Worm (Caenorhabditis elegans) whole organism, L2 larva: Measurements from ENCODE around the gene figl-1.

Experiments
- C34F6.9 ChIP-seq: fragments of 150-350 bp; optimal IDR thresholded peaks from 2 replicates; lab custom pipeline; 2014; ENCODE audit warnings: missing biosample characterization, missing genetic modification characterization
- R02D3.7 ChIP-seq: fragments of 150-350 bp; optimal IDR thresholded peaks from 2 replicates; lab custom pipeline; 2014; ENCODE audit warnings: missing biosample characterization, missing genetic modification characterization
- ZK546.5 ChIP-seq: sonication (generic microtip); optimal IDR thresholded peaks from 2 replicates; lab custom pipeline; 2017; ENCODE audit warnings: missing biosample characterization, missing genetic modification characterization
- ama-1 ChIP-seq: fragments of 150-350 bp; optimal IDR thresholded peaks from 2 replicates; lab custom pipeline; 2018; ENCODE audit warnings: inconsistent platforms
- ceh-16 ChIP-seq: fragments of 150-350 bp; optimal IDR thresholded peaks from 2 replicates; lab custom pipeline; 2014; ENCODE audit warnings: missing biosample characterization, missing genetic modification characterization
- dmd-4 ChIP-seq: sonication (generic microtip); optimal IDR thresholded peaks from 2 replicates; lab custom pipeline; 2017; ENCODE audit warnings: missing biosample characterization, missing genetic modification characterization
- egl-27 ChIP-seq: sonication (generic microtip); optimal IDR thresholded peaks from 3 replicates; lab custom pipeline; 2017; ENCODE audit warnings: missing biosample characterization, missing genetic modification reagents, missing genetic modification characterization
- elt-1 ChIP-seq: fragments of 150-350 bp; optimal IDR thresholded peaks from 2 replicates; lab custom pipeline; 2014; ENCODE audit warnings: missing biosample characterization, missing genetic modification characterization
- elt-3 ChIP-seq: sonication (generic microtip); optimal IDR thresholded peaks from 2 replicates; lab custom pipeline; 2017; ENCODE audit warnings: missing biosample characterization, missing genetic modification characterization
- fos-1 ChIP-seq: fragments of 150-350 bp; optimal IDR thresholded peaks from 2 replicates; lab custom pipeline; 2014; ENCODE audit warnings: missing biosample characterization, missing genetic modification characterization
- gmeb-1 ChIP-seq: fragments of 150-350 bp; optimal IDR thresholded peaks from 2 replicates; lab custom pipeline; 2014; ENCODE audit warnings: missing biosample characterization, missing genetic modification characterization
- lin-11 ChIP-seq: fragments of 150-350 bp; sonication (generic microtip); optimal IDR thresholded peaks from 2 replicates; lab custom pipeline; 2014; ENCODE audit warnings: missing biosample characterization, missing genetic modification characterization, inconsistent platforms, mixed read lengths
- lin-39 ChIP-seq: fragments of 150-350 bp; optimal IDR thresholded peaks from 2 replicates; lab custom pipeline; 2014; ENCODE audit warnings: missing biosample characterization, missing genetic modification reagents, missing genetic modification characterization
- lsy-2 ChIP-seq, 2 experiments: fragments of 150-350 bp in 1 of 2; sonication (generic microtip) in 1 of 2; optimal IDR thresholded peaks; 2 replicates each; lab custom pipeline; 2014 to 2017; ENCODE audit warnings: missing biosample characterization in 2 of 2, missing genetic modification characterization in 2 of 2
- mab-5 ChIP-seq: fragments of 150-350 bp; optimal IDR thresholded peaks from 2 replicates; lab custom pipeline; 2014; ENCODE audit warnings: missing biosample characterization, missing genetic modification characterization
- mbf-1 ChIP-seq: sonication (generic microtip); optimal IDR thresholded peaks from 2 replicates; lab custom pipeline; 2017; ENCODE audit warnings: missing biosample characterization, missing genetic modification characterization
- mdl-1 ChIP-seq, 2 experiments: fragments of 150-350 bp in 1 of 2; sonication (generic microtip) in 1 of 2; optimal IDR thresholded peaks; 2 replicates each; lab custom pipeline; 2017; ENCODE audit warnings: missing biosample characterization in 2 of 2, missing genetic modification characterization in 2 of 2
- nhr-10 ChIP-seq: sonication (generic microtip); optimal IDR thresholded peaks from 2 replicates; lab custom pipeline; 2017; ENCODE audit warnings: missing biosample characterization, missing genetic modification characterization
- nhr-12 ChIP-seq: fragments of 150-350 bp; optimal IDR thresholded peaks from 2 replicates; lab custom pipeline; 2014; ENCODE audit warnings: missing biosample characterization, missing genetic modification characterization
- nhr-129 ChIP-seq: fragments of 150-350 bp; optimal IDR thresholded peaks from 2 replicates; lab custom pipeline; 2014; ENCODE audit warnings: missing biosample characterization, missing genetic modification characterization
- nhr-21 ChIP-seq: fragments of 150-350 bp; optimal IDR thresholded peaks from 2 replicates; lab custom pipeline; 2014; ENCODE audit warnings: missing biosample characterization, missing genetic modification characterization
- nhr-237 ChIP-seq: fragments of 150-350 bp; optimal IDR thresholded peaks from 2 replicates; lab custom pipeline; 2014; ENCODE audit warnings: missing biosample characterization, missing genetic modification characterization
- nhr-25 ChIP-seq: fragments of 150-350 bp; sonication (generic microtip); optimal IDR thresholded peaks from 3 replicates; lab custom pipeline; 2014; ENCODE audit warnings: missing biosample characterization, missing genetic modification characterization
- nhr-6 ChIP-seq: fragments of 150-350 bp; optimal IDR thresholded peaks from 2 replicates; lab custom pipeline; 2014; ENCODE audit warnings: missing biosample characterization, missing genetic modification characterization
- nhr-77 ChIP-seq: fragments of 150-350 bp; optimal IDR thresholded peaks from 2 replicates; lab custom pipeline; 2014; ENCODE audit warnings: missing biosample characterization, missing genetic modification characterization
- peb-1 ChIP-seq: fragments of 150-350 bp; optimal IDR thresholded peaks from 2 replicates; lab custom pipeline; 2014; ENCODE audit warnings: missing biosample characterization, missing genetic modification characterization
- sem-4 ChIP-seq: fragments of 150-350 bp; optimal IDR thresholded peaks from 2 replicates; lab custom pipeline; 2014; ENCODE audit warnings: missing biosample characterization, missing genetic modification reagents, missing genetic modification characterization
- skn-1 ChIP-seq: sonication (generic microtip); optimal IDR thresholded peaks from 2 replicates; lab custom pipeline; 2017; ENCODE audit warnings: missing biosample characterization, missing genetic modification characterization
- sma-3 ChIP-seq: sonication (generic microtip); optimal IDR thresholded peaks from 2 replicates; lab custom pipeline; 2016; ENCODE audit warnings: missing genetic modification reagents, missing genetic modification characterization, missing compliant biosample characterization
- sma-9 ChIP-seq, 2 experiments: fragments of 150-350 bp in 1 of 2; sonication (generic microtip) in 1 of 2; optimal IDR thresholded peaks; 2 replicates each; lab custom pipeline; 2014 to 2016; ENCODE audit warnings: missing genetic modification characterization in 2 of 2, mild to moderate bottlenecking in 1 of 2, missing biosample characterization in 1 of 2, missing compliant biosample characterization in 1 of 2, missing genetic modification reagents in 1 of 2, moderate library complexity in 1 of 2
- snpc-4 ChIP-seq: fragments of 150-350 bp; optimal IDR thresholded peaks from 2 replicates; lab custom pipeline; 2014; ENCODE audit warnings: missing biosample characterization, missing genetic modification characterization
- unc-39 ChIP-seq: fragments of 150-350 bp; optimal IDR thresholded peaks from 2 replicates; lab custom pipeline; 2014; ENCODE audit warnings: missing biosample characterization, missing genetic modification characterization
- unc-55 ChIP-seq: fragments of 150-350 bp; sonication (generic microtip); optimal IDR thresholded peaks from 3 replicates; lab custom pipeline; 2014; ENCODE audit warnings: missing biosample characterization, missing genetic modification reagents, missing genetic modification characterization
- unc-62 ChIP-seq: fragments of 150-350 bp; optimal IDR thresholded peaks from 2 replicates; lab custom pipeline; 2014; ENCODE audit warnings: missing biosample characterization, missing genetic modification reagents, missing genetic modification characterization
- zag-1 ChIP-seq: fragments of 150-350 bp; optimal IDR thresholded peaks from 2 replicates; lab custom pipeline; 2014; ENCODE audit warnings: missing biosample characterization, missing genetic modification characterization
- ztf-11 ChIP-seq: sonication (generic microtip); optimal IDR thresholded peaks from 2 replicates; lab custom pipeline; 2017; ENCODE audit warnings: missing biosample characterization, missing genetic modification characterization
- ztf-4 ChIP-seq: fragments of 150-350 bp; optimal IDR thresholded peaks from 2 replicates; lab custom pipeline; 2014; ENCODE audit warnings: missing biosample characterization, missing genetic modification characterization

figl-1 gene

DNA sequence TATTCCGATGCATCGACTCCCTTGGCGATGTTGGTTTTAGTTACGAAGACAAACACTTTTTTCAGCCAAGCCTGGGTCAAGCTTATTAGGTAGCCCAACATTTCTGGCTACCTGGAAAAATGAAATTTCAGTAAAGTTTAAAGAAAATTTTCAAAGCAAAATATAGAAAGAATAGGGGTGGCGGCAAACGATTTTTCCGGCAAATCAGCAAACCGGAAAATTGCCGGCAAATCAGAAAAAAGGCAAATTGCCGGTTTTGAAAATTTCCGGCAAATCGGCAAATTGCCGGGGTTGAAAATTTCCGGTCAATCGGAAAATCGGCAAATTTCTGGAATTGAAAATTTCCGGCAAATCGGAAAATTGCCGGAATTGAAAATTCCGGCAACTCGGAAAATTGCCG, 31.8 kb upstream of the figl-1 start, which contains the start of gene F32D1.8:
Gene F32D1.8 (minus strand): TSS at position 101 of the 400 bp plus-strand sequence.
- no peak for TF ChIP-seq lin-11 (tag; lab: Kevin White, UChicago)
- TF ChIP-seq elt-1 (tag; lab: Kevin White, UChicago), result no peak
- no peak for TF ChIP-seq unc-62
- no peak for TF ChIP-seq mab-5 (tag; lab: Kevin White, UChicago)
- TF ChIP-seq nhr-129, result no peak
- TF ChIP-seq unc-55 (GFP tag; lab: Kevin White, UChicago), result no peak
- TF ChIP-seq ztf-4 (tag; lab: Kevin White, UChicago), result no peak
- no peak for TF ChIP-seq mbf-1 (tag; lab: Kevin White, UChicago)
- no peak for TF ChIP-seq unc-39 (tag; lab: Kevin White, UChicago)
- TF ChIP-seq nhr-10 (tag; lab: Kevin White, UChicago), result no peak
- TF ChIP-seq nhr-6 (tag; lab: Kevin White, UChicago), result no peak
- TF ChIP-seq C34F6.9 (tag; lab: Kevin White, UChicago), result no peak
- TF ChIP-seq nhr-12 (tag; lab: Kevin White, UChicago), result no peak
- no peak for TF ChIP-seq peb-1 (tag; lab: Kevin White, UChicago)
- TF ChIP-seq nhr-77 (tag; lab: Kevin White, UChicago), result no peak
- no peak for TF ChIP-seq ceh-16
- no peak for TF ChIP-seq zag-1 (tag; lab: Kevin White, UChicago)
- TF ChIP-seq sem-4 (tag; lab: Kevin White, UChicago), result no peak
- no peak for TF ChIP-seq R02D3.7
- TF ChIP-seq lin-39, result no peak
- TF ChIP-seq, all 48 proteins: peak for 0

DNA sequence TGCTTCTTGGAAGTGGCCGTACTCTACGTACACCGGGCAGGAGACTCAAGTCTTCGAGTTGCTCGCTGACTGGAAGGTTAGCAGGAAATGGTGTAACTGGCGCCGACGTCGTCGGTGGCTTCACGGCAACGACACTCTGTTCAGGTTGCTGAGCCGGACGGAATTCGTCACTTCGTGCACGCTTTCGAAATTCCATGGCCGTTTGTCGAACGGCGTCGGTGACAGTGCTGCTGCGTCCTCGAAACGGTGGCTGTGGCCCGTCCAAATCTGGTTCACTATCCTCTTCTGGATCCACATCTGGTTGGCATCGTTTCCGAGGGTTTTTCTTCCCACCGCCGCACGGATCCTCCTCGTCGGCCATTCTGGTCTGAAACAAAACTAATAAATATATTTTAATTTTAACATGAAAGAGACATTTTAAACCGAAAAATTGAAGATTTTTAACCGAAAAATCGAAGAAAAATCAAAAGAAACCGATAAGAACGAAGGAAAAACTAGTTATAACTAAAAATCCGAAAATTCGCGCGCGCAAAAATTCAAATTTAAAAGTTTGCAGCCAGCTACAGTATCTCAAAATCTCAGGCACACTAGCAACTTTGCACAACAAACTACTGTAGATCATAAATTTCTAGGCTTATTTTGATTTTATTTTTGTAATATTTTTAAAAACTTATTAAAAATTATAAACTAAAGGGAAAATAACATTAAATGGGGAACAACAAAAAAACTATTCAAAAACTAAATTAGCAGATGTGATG, 30.2 kb upstream of the figl-1 start, which contains the start of gene F32D1.7:
Gene F32D1.7 (minus strand): TSS at position 367 of the 758 bp plus-strand sequence.
- TF ChIP-seq gmeb-1 (no peak), unc-55 (GFP tag; lab: Kevin White, UChicago) (no peak), mdl-1 (tag; optimal IDR thresholded peaks at IDR 0.05; lab: Kevin White, UChicago) (no peak), zag-1 (tag; lab: Kevin White, UChicago) (no peak), nhr-77 (tag; lab: Kevin White, UChicago) (no peak), unc-62 (no peak), nhr-237 (tag; lab: Kevin White, UChicago) (no peak), ztf-11 (tag; lab: Kevin White, UChicago) (no peak), snpc-4 (no peak), sem-4 (tag; lab: Kevin White, UChicago) (no peak)

DNA sequence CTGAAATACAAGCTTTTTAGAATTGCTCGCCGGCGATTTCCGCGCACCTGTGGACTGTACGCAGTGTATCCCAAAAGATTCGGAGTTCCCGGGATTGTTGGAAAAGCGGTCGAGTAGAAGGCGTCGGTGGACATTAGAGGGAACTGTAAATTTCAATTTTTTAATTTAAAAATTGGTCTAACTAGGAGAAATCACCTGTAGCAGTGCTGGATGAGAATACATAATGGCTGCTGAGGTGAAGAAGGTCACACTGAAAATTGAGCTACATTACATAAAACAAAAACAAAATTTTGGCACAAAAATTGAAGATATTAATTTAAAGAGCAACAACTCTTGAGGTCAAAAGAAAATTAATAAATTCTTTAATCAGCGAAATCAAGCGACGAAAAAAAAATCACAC, 28.8 kb upstream of the figl-1 start, which contains the start of gene neg-1:
Gene neg-1 (minus strand): TSS at position 250 of the 400 bp plus-strand sequence.
- TF ChIP-seq lsy-2 (tag; optimal IDR thresholded peaks at IDR 0.05; lab: Kevin White, UChicago) (no peak), nhr-21 (no peak), fos-1 (tag; lab: Kevin White, UChicago) (no peak), nhr-77 (tag; lab: Kevin White, UChicago) (no peak), nhr-25 (tag; lab: Kevin White, UChicago) (no peak), elt-1 (tag; lab: Kevin White, UChicago) (no peak), ZK546.5 (tag; lab: Kevin White, UChicago) (no peak), nhr-10 (tag; lab: Kevin White, UChicago) (no peak), sma-9 (GFP tag; optimal IDR thresholded peaks at IDR 0.05; lab: Kevin White, UChicago) (no peak), sma-9 (tag; optimal IDR thresholded peaks at IDR 0.05; lab: Kevin White, UChicago) (no peak), ztf-11 (tag; lab: Kevin White, UChicago) (no peak), sma-3 (no peak), elt-3 (tag; lab: Kevin White, UChicago) (no peak)
- TF ChIP-seq, all 48 proteins: peak for 0

DNA sequence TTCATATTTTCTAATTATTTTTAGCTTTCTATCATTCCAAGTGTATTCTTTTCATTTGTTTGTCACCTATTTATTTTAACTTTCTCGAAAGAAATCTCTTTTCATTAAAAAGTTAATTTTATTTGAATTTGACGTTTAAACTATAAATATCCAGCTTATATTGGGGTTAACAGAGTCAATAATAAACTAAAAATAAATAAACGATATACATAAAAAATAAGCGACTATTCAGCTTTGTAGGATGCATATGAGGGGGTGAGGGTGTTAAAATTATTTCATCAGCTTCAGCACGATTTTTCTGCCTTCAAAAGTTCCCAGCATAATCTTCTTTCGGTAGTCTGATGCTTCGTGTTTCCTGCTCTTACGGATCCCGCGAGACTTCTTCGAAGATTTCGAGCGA, 27.9 kb upstream of the figl-1 start:
- TF ChIP-seq ztf-11 (tag; lab: Kevin White, UChicago) (no peak), ztf-4 (tag; lab: Kevin White, UChicago) (no peak), unc-62 (no peak), skn-1 (tag; lab: Kevin White, UChicago) (no peak), peb-1 (tag; lab: Kevin White, UChicago) (no peak), mab-5 (tag; lab: Kevin White, UChicago) (no peak), nhr-237 (tag; lab: Kevin White, UChicago) (no peak), mdl-1 (tag; optimal IDR thresholded peaks at IDR 0.05; lab: Kevin White, UChicago) (no peak), ZK546.5 (tag; lab: Kevin White, UChicago) (no peak), sma-9 (GFP tag; optimal IDR thresholded peaks at IDR 0.05; lab: Kevin White, UChicago) (no peak), sma-9 (tag; optimal IDR thresholded peaks at IDR 0.05; lab: Kevin White, UChicago) (no peak), R02D3.7 (no peak), egl-27 (tag; lab: Kevin White, UChicago) (no peak), unc-39 (tag; lab: Kevin White, UChicago) (no peak), nhr-25 (tag; lab: Kevin White, UChicago) (no peak), nhr-129 (no peak), nhr-12 (tag; lab: Kevin White, UChicago) (no peak), dmd-4 (tag; lab: Kevin White, UChicago) (no peak), ama-1 (lab: Kevin White, UChicago) (no peak)
